Fruit fly (Drosophila melanogaster): ENCODE results near the gene IFT57.

IFT57 gene

DNA sequence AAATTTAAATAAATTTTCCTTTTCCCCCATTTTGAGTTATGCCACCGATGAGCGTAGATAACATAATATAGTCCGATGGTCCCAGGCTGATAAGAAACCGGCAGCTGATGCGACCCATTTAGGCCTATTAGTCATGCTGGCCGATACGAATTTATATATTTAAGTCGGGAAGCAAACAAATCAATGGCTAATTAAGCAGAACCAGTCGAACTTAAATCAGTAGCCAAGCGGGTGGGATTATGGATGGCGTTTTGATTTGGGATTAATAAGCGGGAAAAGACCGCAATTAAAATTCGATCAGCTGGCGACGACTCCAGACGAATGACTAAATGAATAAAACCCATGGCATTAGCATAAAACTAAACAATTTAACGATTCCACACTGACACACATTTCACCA is 26.3 kb downstream of the IFT57 start:
- TF ChIP-seq noc (tag; optimal IDR thresholded peaks at IDR 0.05): no peak

DNA sequence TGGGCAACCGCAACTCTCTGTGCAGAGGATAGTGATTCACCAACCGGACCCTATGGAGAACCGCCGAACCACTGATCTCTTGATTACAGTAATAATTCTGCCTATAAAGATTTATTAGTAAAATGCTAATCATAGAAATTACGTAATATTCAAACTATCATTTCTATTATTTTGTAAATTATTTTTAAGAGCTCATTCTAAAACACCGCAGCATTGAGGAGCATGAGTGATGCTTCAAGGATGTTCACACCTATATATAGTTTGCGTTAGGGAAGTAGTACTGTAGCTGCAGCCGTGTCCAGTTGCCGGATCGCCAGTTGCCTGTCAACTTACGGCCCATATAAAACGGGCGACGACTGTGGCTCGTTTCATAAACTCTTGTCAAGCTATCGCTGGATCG is 26.9 kb downstream of the IFT57 start:
- no peak for TF ChIP-seq noc (tag; optimal IDR thresholded peaks at IDR 0.05)

DNA sequence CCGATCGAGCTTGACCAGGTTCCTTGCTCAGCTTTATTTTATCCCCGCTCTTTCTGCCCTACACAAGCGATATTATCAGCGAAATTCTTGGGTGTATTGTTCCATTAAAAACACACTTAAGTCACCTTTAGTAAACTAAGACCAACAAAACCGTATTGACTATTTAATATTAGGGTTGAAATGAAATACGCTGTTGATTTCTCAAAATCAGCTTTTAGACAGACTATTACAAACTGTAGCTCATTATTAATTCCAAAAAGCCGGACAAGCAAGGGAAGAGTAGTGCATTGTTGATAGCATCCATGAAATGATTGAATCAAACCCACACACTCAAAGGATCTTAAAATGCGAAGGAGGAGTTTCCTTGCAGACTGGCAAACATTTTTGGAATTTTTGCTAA is 27.7 kb downstream of the IFT57 start:
- no peak for TF ChIP-seq noc (tag; optimal IDR thresholded peaks at IDR 0.05)

DNA sequence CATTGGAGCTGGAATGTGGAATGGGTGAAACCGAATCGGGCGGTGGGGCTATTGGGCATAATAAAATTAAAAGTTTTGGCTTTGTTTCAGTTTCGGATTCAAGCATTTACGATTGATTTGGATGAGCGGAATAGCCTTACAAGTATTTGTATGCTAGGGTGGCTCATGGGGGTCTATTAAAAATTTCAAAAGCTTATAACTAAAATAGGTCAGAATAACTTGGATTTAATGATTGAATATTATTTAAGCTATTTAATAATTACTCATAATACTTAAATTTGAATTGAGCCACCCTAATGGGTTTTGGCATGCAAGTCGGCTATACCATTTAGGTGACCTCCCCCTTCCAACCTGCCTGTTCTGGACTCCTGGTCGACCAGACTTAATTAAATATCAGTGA is 29.1 kb downstream of the IFT57 start:
- TF ChIP-seq noc (tag; optimal IDR thresholded peaks at IDR 0.05): no peak

DNA sequence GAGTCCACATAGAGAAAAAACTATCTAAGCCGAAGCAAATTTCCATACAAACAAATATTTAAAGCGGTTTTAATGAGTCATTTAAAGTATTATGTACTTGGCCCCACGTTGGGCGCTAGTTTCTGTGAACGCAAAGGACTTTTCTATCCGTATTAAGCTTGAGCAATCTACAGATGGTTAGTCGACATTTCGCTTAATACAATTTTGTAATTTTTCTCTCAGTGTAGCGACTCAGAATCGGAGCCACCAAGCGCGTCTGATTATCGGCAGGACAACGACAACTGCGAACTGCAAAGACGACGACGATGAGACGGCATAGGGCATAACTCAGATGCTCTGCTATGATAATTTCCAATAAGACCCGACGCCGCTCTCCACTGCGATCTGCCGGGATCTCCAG is 31.8 kb downstream of the IFT57 start:
- TF ChIP-seq noc (tag; optimal IDR thresholded peaks at IDR 0.05): no peak

DNA sequence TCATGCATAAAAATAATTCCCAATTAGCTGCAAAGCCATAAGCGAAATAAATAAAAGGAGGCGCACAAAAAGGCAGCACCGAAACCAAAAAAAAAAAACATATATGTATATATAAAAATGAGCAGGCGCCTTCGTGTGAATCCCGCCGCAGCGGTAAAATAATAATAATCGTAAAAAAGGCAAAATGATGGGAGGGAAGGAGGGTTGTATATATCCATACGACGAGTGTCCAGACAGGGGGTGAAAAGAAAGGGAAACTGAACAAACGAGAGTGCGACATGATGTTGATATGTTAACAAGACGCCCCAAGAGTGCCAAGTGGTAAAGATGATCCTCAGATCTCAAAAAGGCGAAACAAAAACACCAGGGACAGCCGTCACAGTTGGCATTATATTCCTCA is 34.0 kb downstream of the IFT57 start:
- TF ChIP-seq noc (tag; optimal IDR thresholded peaks at IDR 0.05): no peak

DNA sequence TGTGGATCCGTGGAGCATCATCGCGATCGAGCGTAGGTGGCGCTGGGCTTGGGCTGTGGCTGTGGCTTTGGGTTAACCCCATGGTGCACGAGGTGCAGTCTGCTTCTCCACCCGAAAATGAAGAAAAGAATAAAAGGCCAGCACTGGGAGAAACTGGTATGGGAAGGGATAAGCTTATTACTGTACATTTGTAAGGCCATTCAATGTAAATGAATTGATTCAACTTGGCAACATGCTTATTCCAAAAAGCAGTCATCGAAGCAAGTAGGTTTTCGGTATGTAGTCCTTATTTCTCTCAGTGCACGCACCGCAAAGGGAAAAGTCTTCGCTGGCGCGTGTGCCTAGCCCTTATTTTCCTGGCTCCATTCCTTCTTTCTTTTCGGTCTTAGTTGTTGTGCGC is 35.9 kb downstream of the IFT57 start:
- TF ChIP-seq noc (tag; optimal IDR thresholded peaks at IDR 0.05): no peak

DNA sequence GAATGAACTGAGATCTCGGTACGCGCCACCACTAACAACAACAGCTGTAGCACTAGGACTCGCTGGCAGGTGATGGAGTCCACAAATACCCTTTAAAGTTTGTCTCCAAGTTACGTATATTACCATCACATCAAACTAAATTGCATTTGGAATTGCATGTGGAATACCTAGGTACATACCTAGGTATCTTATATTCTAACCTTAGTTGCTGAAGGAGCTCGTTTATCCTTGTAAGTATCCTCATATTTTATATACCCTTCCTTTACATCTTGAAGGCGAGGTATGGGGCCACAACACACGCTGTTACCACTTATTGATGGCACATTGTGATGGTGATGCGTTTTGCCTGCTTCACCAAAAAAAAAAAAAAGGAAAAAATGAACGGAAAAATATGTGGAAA is 36.8 kb downstream of the IFT57 start:
- TF ChIP-seq noc (tag; optimal IDR thresholded peaks at IDR 0.05): no peak

DNA sequence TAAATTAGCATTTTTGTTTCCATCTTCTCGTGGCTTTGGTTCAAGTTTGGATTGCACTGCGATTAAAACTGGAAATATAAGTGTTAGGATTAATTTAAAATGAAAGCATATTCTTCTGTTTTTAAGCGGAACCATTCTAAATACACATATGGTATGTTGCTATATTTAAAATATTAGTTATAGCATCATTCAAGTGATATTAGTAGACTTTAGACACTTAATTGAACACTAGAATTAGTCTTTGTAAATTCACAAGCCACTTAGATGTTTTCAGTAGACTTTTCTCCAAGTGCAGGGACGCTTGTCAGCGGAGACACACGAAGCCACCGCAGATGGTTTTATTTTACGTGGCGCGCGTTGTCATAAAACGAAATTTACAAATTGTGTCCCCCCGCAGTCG is 39.3 kb downstream of the IFT57 start:
- TF ChIP-seq noc (tag; optimal IDR thresholded peaks at IDR 0.05): peak; percentile 5

DNA sequence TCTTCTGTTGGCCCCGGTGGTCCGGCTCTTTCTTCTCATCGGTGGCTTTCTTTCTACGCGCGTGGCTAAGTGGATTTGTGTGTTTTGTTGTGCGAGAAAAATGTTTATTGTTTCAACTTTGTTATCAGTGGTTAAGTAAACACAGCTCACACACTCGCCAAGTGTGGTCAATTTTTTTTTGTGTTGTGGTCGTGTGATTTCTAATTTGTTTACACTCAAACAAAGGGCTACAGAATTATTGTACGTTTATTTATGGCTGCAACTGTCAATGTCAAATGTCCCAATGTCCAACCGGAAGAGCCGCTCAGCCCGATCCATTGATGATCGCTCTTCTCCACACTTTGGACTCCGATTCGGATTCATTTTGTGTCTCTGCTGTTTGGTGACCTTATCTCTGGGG is 40.0 kb downstream of the IFT57 start:
- TF ChIP-seq noc (tag; optimal IDR thresholded peaks at IDR 0.05): no peak

DNA sequence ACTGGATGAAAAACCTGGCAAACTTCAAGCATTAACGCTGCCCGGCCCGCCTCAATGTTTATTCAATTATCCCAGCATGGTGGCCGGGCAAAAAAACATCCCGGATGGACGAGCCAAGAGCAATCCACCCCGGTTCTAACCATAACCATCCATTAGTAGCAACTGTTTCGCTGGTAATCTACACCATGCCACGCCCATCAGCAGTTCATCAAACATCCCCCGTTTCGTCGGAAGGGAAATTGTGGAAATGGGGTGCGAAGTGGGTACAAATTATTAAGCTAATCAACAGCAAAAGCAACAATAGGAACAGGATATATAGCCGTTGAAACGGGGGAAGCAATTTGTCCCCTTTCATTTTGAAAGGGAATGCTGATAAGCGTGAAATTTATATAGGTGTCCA is 40.9 kb downstream of the IFT57 start:
- TF ChIP-seq noc (tag; optimal IDR thresholded peaks at IDR 0.05): no peak

DNA sequence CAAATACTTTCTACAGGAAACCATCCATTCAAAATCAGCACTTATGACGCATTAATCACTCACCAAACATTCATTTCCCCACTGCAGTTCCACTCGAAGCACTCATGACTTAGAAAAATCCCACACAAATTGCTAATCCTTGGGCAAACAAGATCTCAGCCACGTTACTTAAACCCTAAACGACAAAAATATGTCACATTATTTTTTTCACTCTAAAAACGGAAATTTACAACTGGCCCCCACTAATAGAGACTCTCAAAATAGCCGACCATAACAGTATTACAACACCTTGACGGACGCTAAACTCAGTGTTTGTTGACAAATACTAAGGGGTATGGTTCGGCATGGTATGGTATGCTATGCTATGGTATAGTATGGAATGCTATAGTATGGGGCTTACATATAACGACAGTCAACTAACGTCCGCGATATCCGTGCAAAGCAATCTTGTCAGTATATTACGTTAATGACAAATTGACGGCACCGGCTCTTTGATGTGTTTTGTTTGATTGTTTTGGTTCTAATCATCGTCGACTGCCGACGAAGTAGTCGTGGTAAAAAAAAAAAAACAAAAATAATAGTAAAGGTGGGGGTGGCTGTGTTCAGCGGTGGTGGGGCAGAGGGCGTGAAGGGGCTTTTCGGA is 42.1 kb downstream of the IFT57 start:
- TF ChIP-seq noc (tag; optimal IDR thresholded peaks at IDR 0.05): no peak

DNA sequence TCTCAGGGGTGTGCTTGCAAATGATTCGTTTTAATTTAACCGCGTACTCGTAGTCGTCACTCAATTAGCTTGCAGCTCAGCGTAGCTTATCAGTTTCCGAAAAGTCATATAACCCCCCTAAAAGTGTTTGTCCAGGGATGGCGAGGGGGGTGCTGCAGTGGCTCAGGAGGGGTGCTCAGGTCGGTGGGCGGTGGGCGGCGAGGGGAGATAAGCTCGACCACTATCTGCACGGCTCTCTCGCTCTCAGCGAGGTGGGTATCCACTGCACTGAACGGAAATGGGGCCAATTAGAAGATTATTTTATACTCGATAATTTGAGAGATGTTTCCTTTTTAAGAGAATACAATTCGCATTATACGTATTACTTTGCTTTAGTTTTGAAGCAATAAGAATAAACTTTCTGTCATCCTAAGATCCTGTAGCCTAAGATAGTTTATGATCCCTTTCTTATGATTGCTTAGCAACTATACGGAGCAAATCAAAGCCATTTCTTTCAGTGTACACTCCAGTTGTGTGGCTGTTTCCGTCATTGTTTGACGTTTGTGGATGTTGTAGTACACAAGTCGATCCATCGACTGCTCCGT is 42.7 kb downstream of the IFT57 start:
- TF ChIP-seq noc (tag; optimal IDR thresholded peaks at IDR 0.05): peak; percentile 26

DNA sequence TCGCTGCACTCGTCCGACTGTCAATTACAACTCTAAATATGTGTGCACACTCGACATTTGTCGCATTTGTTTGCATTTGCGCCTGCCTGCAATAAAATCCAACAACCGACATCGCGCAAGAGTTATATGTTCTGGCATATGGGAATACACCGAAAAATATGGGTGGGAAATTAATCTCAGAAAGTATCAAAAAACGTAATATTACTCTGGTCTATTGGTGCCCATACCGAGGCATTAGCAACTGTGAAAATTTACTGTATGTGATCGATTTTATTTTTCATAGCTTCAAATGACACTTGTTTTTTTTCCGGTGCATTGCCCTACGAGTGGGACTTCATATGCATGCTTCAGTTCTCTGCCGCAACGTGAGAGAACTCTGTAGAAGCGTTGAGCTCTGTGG is 43.3 kb downstream of the IFT57 start:
- TF ChIP-seq noc (tag; optimal IDR thresholded peaks at IDR 0.05): no peak

DNA sequence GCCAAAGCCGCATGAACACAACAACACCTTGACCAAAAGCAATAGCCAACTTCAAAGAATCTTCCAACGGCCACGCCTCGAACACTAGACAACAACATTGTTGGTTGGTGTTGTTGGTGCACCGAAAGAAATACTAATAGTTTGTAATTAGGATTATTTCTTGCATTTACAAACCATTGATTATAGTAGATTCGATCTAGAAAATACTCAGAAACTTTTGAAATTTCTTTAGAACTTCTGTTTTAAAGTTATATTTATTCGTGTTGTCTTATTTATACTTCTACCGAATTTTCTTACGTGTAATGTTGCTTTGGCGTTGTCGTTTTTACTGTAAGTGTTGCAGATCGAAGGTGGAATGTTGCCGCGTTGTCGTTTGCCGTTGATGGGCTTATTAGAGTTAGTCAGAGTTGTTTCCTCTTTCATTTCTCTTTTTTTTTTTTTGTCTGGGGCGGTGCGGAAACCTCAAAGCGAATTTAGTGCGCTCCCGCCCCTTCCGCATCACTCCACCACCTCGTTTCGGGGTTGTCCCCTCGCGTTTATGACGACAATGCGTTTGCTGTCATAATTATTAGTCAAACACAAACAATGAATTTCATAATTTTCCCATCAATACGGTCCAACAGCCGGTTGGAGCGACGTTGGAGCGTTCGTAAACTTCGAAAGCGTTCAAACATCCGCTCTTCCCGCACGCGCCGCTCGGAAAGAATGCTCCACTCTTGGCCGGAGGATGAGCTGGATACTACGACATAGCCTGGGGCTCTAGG is 45.3 kb downstream of the IFT57 start, which contains the start of gene CG43815:
TSS of gene CG43815 (plus strand) at position 532 of the 764 bp plus-strand sequence.
- no peak for TF ChIP-seq noc (tag; optimal IDR thresholded peaks at IDR 0.05)

DNA sequence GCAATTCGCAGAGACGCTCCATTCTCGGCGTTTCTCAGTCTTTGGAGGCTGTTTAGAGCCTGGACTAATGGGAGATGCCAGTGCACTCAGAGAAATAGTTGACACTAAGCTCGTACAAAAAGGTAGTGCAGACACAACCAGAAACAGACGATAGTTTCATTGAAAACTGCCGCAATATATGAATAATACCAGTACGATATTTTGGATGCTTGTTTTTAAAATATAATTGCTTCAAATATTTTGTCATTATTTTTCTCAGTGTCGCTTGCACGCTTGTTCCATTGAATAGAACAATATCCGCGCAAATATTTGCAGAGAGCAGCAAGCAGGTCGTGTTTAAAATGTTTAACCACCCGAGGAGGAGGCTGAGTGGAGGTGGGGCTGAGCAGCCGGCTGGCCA is 45.9 kb downstream of the IFT57 start:
- TF ChIP-seq noc (tag; optimal IDR thresholded peaks at IDR 0.05): no peak

DNA sequence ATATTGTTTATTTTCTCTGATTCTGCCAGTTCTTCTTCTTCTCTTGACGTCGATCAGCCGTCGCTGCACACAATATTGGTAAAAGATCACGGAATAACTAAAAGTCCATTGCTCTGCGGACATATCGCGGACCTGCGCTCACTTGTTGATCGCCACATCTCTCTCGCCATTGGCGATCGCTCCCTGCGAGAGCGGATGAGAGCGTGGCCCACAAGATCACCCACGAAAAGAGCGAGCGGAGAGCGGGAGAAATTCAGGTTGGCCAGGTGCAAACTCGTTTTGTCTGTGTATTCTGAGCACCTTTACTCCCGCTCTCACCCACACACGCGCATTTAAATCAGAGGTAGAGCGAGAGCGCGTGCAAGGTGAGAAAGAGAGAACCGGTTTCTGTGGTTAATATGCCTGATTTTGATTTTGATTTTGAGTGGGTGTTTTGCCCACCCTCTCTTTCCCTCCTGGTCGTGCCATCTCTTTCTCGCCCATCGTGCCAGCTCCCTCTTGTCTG is 50.1 kb downstream of the IFT57 start, which contains the start of gene sob:
TSS of gene sob (minus strand) at position 102 of the 505 bp plus-strand sequence.
- no peak for TF ChIP-seq noc (tag; optimal IDR thresholded peaks at IDR 0.05)

All from whole organism, larva.